In genomic region chr3L:17912972-17913763, dm6 we compare ENCODE assay signal across 5 fruit fly cellular contexts.
TF ChIP-seq lines count a peak whose summit lies in the region.

No protein-coding gene starts in this region.

- no peak for TF ChIP-seq CTCF in whole organism, embryonic (GFP tag; optimal IDR thresholded peaks at IDR 0.05; lab: Kevin White, UChicago)

TF ChIP-seq in whole organism, adult, 20 proteins besides CTCF, POLR2A, EP300 and RAD21:
- no peak for TF ChIP-seq CG7101 (tag; optimal IDR thresholded peaks at IDR 0.05; lab: Kevin White, UChicago)
- peak; percentile 67 for TF ChIP-seq cic (GFP tag; optimal IDR thresholded peaks at IDR 0.05; lab: Kevin White, UChicago)
- TF ChIP-seq kay (GFP tag; lab: Kevin White, UChicago; ENCODE audit: borderline replicate concordance): peak; percentile 90

TF ChIP-seq in whole organism, embryonic, 481 proteins besides CTCF, POLR2A, EP300 and RAD21 (continues in another document):
- peak; percentile 77 for TF ChIP-seq mirr (GFP tag; optimal IDR thresholded peaks at IDR 0.05; lab: Kevin White, UChicago)
- no peak for TF ChIP-seq nmo (GFP tag; optimal IDR thresholded peaks at IDR 0.05; lab: Kevin White, UChicago)
- TF ChIP-seq Gug (GFP tag; IDR thresholded peaks at IDR 0.05; lab: Robert Waterston, UW): no peak
- no peak for TF ChIP-seq CG1832 (GFP tag; optimal IDR thresholded peaks at IDR 0.05; lab: Kevin White, UChicago)
- TF ChIP-seq ham (GFP tag; IDR thresholded peaks at IDR 0.05; lab: Robert Waterston, UW): no peak
- peak; percentile 82 for TF ChIP-seq CG34376 (GFP tag; optimal IDR thresholded peaks at IDR 0.05; lab: Kevin White, UChicago)
- TF ChIP-seq CG10543 (GFP tag; optimal IDR thresholded peaks at IDR 0.05; lab: Kevin White, UChicago): peak; percentile 55
- no peak for TF ChIP-seq slbo (GFP tag; IDR thresholded peaks at IDR 0.05; lab: Robert Waterston, UW)
- TF ChIP-seq GATAe (GFP tag; conservative IDR thresholded peaks at IDR 0.05; lab: Robert Waterston, UW): peak; percentile 55
- peak; percentile 88 for TF ChIP-seq sug (tag; optimal IDR thresholded peaks at IDR 0.05; lab: Kevin White, UChicago)
- no peak for TF ChIP-seq CG8359 (GFP tag; optimal IDR thresholded peaks at IDR 0.05; lab: Kevin White, UChicago; ENCODE audit: borderline replicate concordance)
- peak; percentile 6 for TF ChIP-seq sens (GFP tag; lab: Kevin White, UChicago)
- no peak for TF ChIP-seq HmgD (GFP tag; optimal IDR thresholded peaks at IDR 0.05; lab: Kevin White, UChicago)
- peak; percentile 89; the same call in 2 of the 4 replicates for TF ChIP-seq chinmo (GFP tag; IDR thresholded peaks at IDR 0.05; lab: Robert Waterston, UW; ENCODE audit: partially characterized antibody)
- TF ChIP-seq exex (tag; optimal IDR thresholded peaks at IDR 0.05; lab: Kevin White, UChicago): peak; percentile 89
- TF ChIP-seq MTF-1 (GFP tag; optimal IDR thresholded peaks at IDR 0.05; lab: Kevin White, UChicago; ENCODE audit: borderline replicate concordance): no peak
- TF ChIP-seq Adf1 (GFP tag; IDR thresholded peaks at IDR 0.05; lab: Robert Waterston, UW): peak; percentile 53; the same call in 1 of the 2 replicates
- TF ChIP-seq Neu2 (GFP tag; optimal IDR thresholded peaks at IDR 0.05; lab: Kevin White, UChicago; ENCODE audit: borderline replicate concordance): no peak
- TF ChIP-seq gro (GFP tag; optimal IDR thresholded peaks at IDR 0.05; lab: Kevin White, UChicago): peak; percentile 41
- peak; percentile 75 for TF ChIP-seq sd (tag; optimal IDR thresholded peaks at IDR 0.05; lab: Kevin White, UChicago)
- 0 out of 2 replicates have a peak, but pooled peaks have one; percentile 12 for TF ChIP-seq Atf6 (GFP tag; IDR thresholded peaks at IDR 0.05; lab: Robert Waterston, UW)

TF ChIP-seq in whole organism, prepupa, 60 proteins besides CTCF, POLR2A, EP300 and RAD21:
- TF ChIP-seq Sox14 (GFP tag; optimal IDR thresholded peaks at IDR 0.05; lab: Kevin White, UChicago) (peak; percentile 54), Eip93F (GFP tag; optimal IDR thresholded peaks at IDR 0.05; lab: Kevin White, UChicago) (peak; percentile 92), vri (GFP tag; optimal IDR thresholded peaks at IDR 0.05; lab: Kevin White, UChicago) (peak; percentile 78), Eip78C (GFP tag; lab: Kevin White, UChicago) (peak; percentile 49), cyc (GFP tag; optimal IDR thresholded peaks at IDR 0.05; lab: Kevin White, UChicago) (no peak), Sox102F (GFP tag; optimal IDR thresholded peaks at IDR 0.05; lab: Kevin White, UChicago) (no peak), svp (GFP tag; lab: Kevin White, UChicago) (peak; percentile 17)

TF ChIP-seq in whole organism, pupa, 21 proteins besides CTCF, POLR2A, EP300 and RAD21:
- TF ChIP-seq CG32121 (GFP tag; IDR thresholded peaks at IDR 0.05; lab: Robert Waterston, UW) (0 out of 2 replicates have a peak, but pooled peaks have one; percentile 17), CG13204 (GFP tag; optimal IDR thresholded peaks at IDR 0.05; lab: Kevin White, UChicago) (no peak)

TF ChIP-seq in whole organism, wandering third instar larva, 38 proteins besides CTCF, POLR2A, EP300 and RAD21:
- TF ChIP-seq dl (GFP tag; optimal IDR thresholded peaks at IDR 0.05; lab: Kevin White, UChicago; ENCODE audit: insufficient read depth in 1 of 2, partially characterized antibody in 2 of 2) (peak; percentile 75 to 91), rgr (GFP tag; optimal IDR thresholded peaks at IDR 0.05; lab: Kevin White, UChicago) (peak; percentile 5), Sp1 (GFP tag; optimal IDR thresholded peaks at IDR 0.05; lab: Kevin White, UChicago) (peak; percentile 20), lola (GFP tag; optimal IDR thresholded peaks at IDR 0.05; lab: Kevin White, UChicago) (no peak), Jra (GFP tag; optimal IDR thresholded peaks at IDR 0.05; lab: Kevin White, UChicago) (peak; percentile 3), Hnf4 (GFP tag; optimal IDR thresholded peaks at IDR 0.05; lab: Kevin White, UChicago) (no peak), Abd-B (GFP tag; optimal IDR thresholded peaks at IDR 0.05; lab: Kevin White, UChicago) (no peak), Rel (GFP tag; optimal IDR thresholded peaks at IDR 0.05; lab: Kevin White, UChicago) (no peak), Rel (tag; optimal IDR thresholded peaks at IDR 0.05; lab: Kevin White, UChicago) (peak; percentile 99), h (GFP tag; optimal IDR thresholded peaks at IDR 0.05; lab: Kevin White, UChicago) (peak; percentile 84), br (GFP tag; optimal IDR thresholded peaks at IDR 0.05; lab: Kevin White, UChicago) (peak; percentile 61), brk (GFP tag; optimal IDR thresholded peaks at IDR 0.05; lab: Kevin White, UChicago) (no peak), Hr78 (GFP tag; optimal IDR thresholded peaks at IDR 0.05; lab: Kevin White, UChicago) (no peak)
